Fruit fly (Drosophila melanogaster): Measurements from ENCODE around the gene CG9701.

The CG9701 gene

DNA sequence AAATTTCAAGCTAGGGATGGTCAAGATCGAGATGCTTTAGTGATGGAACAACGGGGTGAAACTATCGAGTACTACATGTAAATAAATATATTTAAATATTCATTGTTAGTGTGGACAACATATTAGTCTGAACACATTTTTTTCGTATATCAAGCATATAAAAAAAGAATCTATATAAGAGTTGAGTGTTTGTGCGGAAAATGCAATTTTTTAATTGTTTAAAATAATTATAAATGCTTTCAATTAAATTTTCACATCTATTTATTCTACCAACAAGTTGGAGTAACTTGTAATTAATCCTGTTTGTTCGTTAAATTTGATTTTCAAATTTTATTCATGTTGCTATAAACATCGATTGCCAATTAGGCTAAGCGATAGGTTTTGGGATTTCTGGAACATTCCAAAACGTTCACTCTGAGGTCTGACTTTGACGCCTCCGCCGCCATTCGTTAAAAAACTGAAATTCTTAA is 46.4 kb downstream of the CG9701 start, which contains the start of the genes mus302 and CG9705 (continued):
- TF ChIP-seq Dek (tag; optimal IDR thresholded peaks at IDR 0.05) = peak; percentile 50
- TF ChIP-seq CG10366 (GFP tag; IDR thresholded peaks at IDR 0.05) = peak; percentile 38; the same call in 1 of the 2 replicates
- no peak for TF ChIP-seq crp (GFP tag; optimal IDR thresholded peaks at IDR 0.05)
- no peak for TF ChIP-seq D19B (GFP tag; optimal IDR thresholded peaks at IDR 0.05)
- TF ChIP-seq Nf-YC (tag; optimal IDR thresholded peaks at IDR 0.05) = peak; percentile 69
- peak; percentile 8 for TF ChIP-seq Oli (tag; optimal IDR thresholded peaks at IDR 0.05)
- TF ChIP-seq dm (GFP tag; optimal IDR thresholded peaks at IDR 0.05) = no peak
- peak; percentile 30 for TF ChIP-seq Chrac-16 (GFP tag; optimal IDR thresholded peaks at IDR 0.05)
- TF ChIP-seq E2f2 (GFP tag; IDR thresholded peaks at IDR 0.05) = peak; percentile 57; the same call in 1 of the 2 replicates
- TF ChIP-seq H2.0 (GFP tag; IDR thresholded peaks at IDR 0.05) = no peak
- no peak for TF ChIP-seq pros (GFP tag; optimal IDR thresholded peaks at IDR 0.05)
- TF ChIP-seq Hey (tag; optimal IDR thresholded peaks at IDR 0.05) = no peak
- no peak for TF ChIP-seq shn (GFP tag; optimal IDR thresholded peaks at IDR 0.05)
- no peak for TF ChIP-seq Oaz (GFP tag; IDR thresholded peaks at IDR 0.05)
- peak; percentile 30 for TF ChIP-seq CG13296 (GFP tag; optimal IDR thresholded peaks at IDR 0.05)
- peak; percentile 83 for TF ChIP-seq nmo (GFP tag; optimal IDR thresholded peaks at IDR 0.05)
- no peak for TF ChIP-seq dimm (GFP tag; IDR thresholded peaks at IDR 0.05)
- TF ChIP-seq CG31441 (GFP tag; IDR thresholded peaks at IDR 0.05) = peak; percentile 73
- peak; percentile 60 for TF ChIP-seq Sin3A (optimal IDR thresholded peaks at IDR 0.05)
- no peak for TF ChIP-seq zfh1 (GFP tag; IDR thresholded peaks at IDR 0.05)
- TF ChIP-seq CG18599 (GFP tag; optimal IDR thresholded peaks at IDR 0.05) = peak; percentile 24
- TF ChIP-seq CG10321 (GFP tag; IDR thresholded peaks at IDR 0.05) = no peak
- no peak for TF ChIP-seq CG4404 (GFP tag; IDR thresholded peaks at IDR 0.05)
- no peak for TF ChIP-seq pita (GFP tag; optimal IDR thresholded peaks at IDR 0.05)
- TF ChIP-seq hbn (GFP tag; IDR thresholded peaks at IDR 0.05; ENCODE audit: partially characterized antibody) = peak; percentile 62
- TF ChIP-seq CG17186 (GFP tag; optimal IDR thresholded peaks at IDR 0.05) = no peak
- no peak for TF ChIP-seq Awh (GFP tag; IDR thresholded peaks at IDR 0.05)
- TF ChIP-seq Dref (GFP tag; IDR thresholded peaks at IDR 0.05) = peak; percentile 51
- TF ChIP-seq pnt (GFP tag; optimal IDR thresholded peaks at IDR 0.05) = no peak
- TF ChIP-seq CG11093 (GFP tag; IDR thresholded peaks at IDR 0.05) = no peak
- TF ChIP-seq p53 (GFP tag; optimal IDR thresholded peaks at IDR 0.05) = no peak
- TF ChIP-seq CG17361 (GFP tag; IDR thresholded peaks at IDR 0.05) = peak; percentile 85
- TF ChIP-seq lbe (GFP tag; optimal IDR thresholded peaks at IDR 0.05) = peak; percentile 26
- TF ChIP-seq Dp (GFP tag; optimal IDR thresholded peaks at IDR 0.05) = peak; percentile 68
- TF ChIP-seq CG7928 (GFP tag; optimal IDR thresholded peaks at IDR 0.05) = no peak
- no peak for TF ChIP-seq CG8359 (GFP tag; optimal IDR thresholded peaks at IDR 0.05; ENCODE audit: borderline replicate concordance)
- TF ChIP-seq Antp (GFP tag; optimal IDR thresholded peaks at IDR 0.05) = no peak
- TF ChIP-seq luna (GFP tag; optimal IDR thresholded peaks at IDR 0.05) = no peak
- peak; percentile 56 for TF ChIP-seq Ssrp (tag; optimal IDR thresholded peaks at IDR 0.05)
- no peak for TF ChIP-seq CG10462 (GFP tag; optimal IDR thresholded peaks at IDR 0.05)
- TF ChIP-seq bsh (GFP tag; optimal IDR thresholded peaks at IDR 0.05) = peak in 1 of 2 experiments; percentile 28
- peak; percentile 79 for TF ChIP-seq knrl (GFP tag; IDR thresholded peaks at IDR 0.05; ENCODE audit: partially characterized antibody)
- TF ChIP-seq CG6689 (GFP tag; IDR thresholded peaks at IDR 0.05) = peak; percentile 47
- peak; percentile 33; the same call in 1 of the 2 replicates for TF ChIP-seq CG14441 (GFP tag; IDR thresholded peaks at IDR 0.05)
- TF ChIP-seq Hr39 (optimal IDR thresholded peaks at IDR 0.05) = no peak
- no peak for TF ChIP-seq wdn (GFP tag; IDR thresholded peaks at IDR 0.05)
- TF ChIP-seq CG4854 (GFP tag; optimal IDR thresholded peaks at IDR 0.05) = peak; percentile 11
- no peak for TF ChIP-seq abd-A (tag; optimal IDR thresholded peaks at IDR 0.05)
- TF ChIP-seq Stat92E (GFP tag; optimal IDR thresholded peaks at IDR 0.05) = no peak
- no peak for TF ChIP-seq schlank (tag; optimal IDR thresholded peaks at IDR 0.05)
- no peak for TF ChIP-seq sisA (GFP tag; IDR thresholded peaks at IDR 0.05)
- TF ChIP-seq Mrtf (GFP tag; IDR thresholded peaks at IDR 0.05) = no peak
